Fruit fly (Drosophila melanogaster) whole organism, prepupa: ENCODE results near the gene CG9932.

ENCODE experiments used
- CG10669 ChIP-seq: fragments of 200-800 bp; sonication (Bioruptor generic); optimal IDR thresholded peaks from 3 replicates; lab custom pipeline; 2018; ENCODE audit warnings: missing biosample characterization, mild to moderate bottlenecking, missing genetic modification characterization, moderate library complexity
- CG15336 ChIP-seq: fragments of 200-800 bp; sonication (Bioruptor generic); IDR thresholded peaks from 2 replicates; pipeline ENCODE4 v1.3.6; 2022; ENCODE audit warnings: missing biosample characterization, missing genetic modification characterization
- CG7368 ChIP-seq: fragments of 200-800 bp; sonication (Bioruptor generic); optimal IDR thresholded peaks from 3 replicates; lab custom pipeline; 2016; ENCODE audit warnings: missing biosample characterization, missing genetic modification characterization
- Eip78C ChIP-seq: fragments of 200-800 bp; sonication (Bioruptor generic); peaks from one replicate; lab custom pipeline; 2016; ENCODE audit warnings: missing biosample characterization, missing genetic modification characterization
- Eip93F ChIP-seq: fragments of 200-800 bp; sonication (Bioruptor generic); optimal IDR thresholded peaks from 2 replicates; lab custom pipeline; 2016; ENCODE audit warnings: missing biosample characterization, mild to moderate bottlenecking, missing genetic modification characterization
- Ets21C ChIP-seq: fragments of 200-800 bp; sonication (Bioruptor generic); optimal IDR thresholded peaks from 3 replicates; lab custom pipeline; 2016; ENCODE audit warnings: missing biosample characterization, missing genetic modification characterization
- Sox102F ChIP-seq: fragments of 200-800 bp; sonication (Bioruptor generic); optimal IDR thresholded peaks from 2 replicates; lab custom pipeline; 2016; ENCODE audit warnings: missing biosample characterization, mild to moderate bottlenecking, missing genetic modification characterization

dm6 chr2L:13072747-13073355 lies 12.9 kb upstream of the CG9932 start:
- TF ChIP-seq Sox102F (GFP tag; lab: Kevin White, UChicago) (peak; percentile 47), Ets21C (peak; percentile 48), Eip78C (GFP tag; lab: Kevin White, UChicago) (peak; percentile 92), CG10669 (GFP tag; lab: Kevin White, UChicago) (peak; percentile 38), Eip93F (GFP tag; lab: Kevin White, UChicago) (no peak), CG7368 (GFP tag; lab: Kevin White, UChicago) (no peak), CG15336 (peak; percentile 34; the same call in 1 of the 2 replicates)
